Worm (Caenorhabditis elegans): ENCODE measurements around the gene K08B4.7.

The K08B4.7 gene

DNA sequence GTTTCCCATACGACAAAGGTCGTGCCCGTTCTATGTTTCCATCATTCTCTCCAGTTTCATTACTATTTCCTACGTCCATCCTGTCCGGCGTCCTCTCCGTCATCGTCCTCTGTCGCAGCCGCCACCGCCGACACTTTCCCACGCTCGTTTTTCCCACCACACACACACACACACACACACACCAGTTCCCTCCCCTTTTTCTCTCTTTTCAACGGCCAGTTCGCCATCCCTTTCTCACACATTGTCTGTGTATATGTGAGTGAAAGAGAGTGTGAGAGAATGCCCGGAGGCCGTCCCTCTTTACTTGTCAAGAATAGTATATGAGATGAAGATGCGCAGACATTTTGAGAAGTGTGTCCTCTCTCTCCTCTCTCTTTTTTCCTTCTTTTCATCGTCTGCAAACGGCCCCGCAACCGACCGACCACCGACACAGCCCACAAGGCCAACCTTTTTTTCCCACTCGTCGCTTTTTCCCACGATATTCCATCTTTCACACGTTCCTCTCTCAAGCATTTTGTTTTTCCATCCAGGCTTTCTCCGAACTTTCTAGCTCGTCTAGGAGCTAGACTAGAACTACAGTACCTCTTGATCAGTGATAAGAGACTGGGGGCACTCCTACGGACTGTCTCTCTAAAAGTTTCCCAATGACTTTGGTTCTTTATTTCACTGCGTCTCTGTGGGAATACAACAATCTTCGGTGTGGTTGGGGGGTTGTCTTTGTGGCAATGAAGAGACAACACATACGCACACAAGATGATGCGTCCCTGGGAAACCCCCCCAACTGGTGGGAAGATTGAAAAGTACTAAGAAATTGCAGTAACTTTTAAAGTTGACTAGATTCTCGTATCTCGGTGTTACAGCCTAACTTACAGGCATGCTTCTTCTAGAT, 5.1 kb upstream of the K08B4.7 start (continued):
- TF ChIP-seq mab-9 (GFP tag; IDR thresholded peaks at IDR 0.05) (0 out of 2 replicates have a peak, but pooled peaks have one; percentile 7), hlh-17 (GFP tag; optimal IDR thresholded peaks at IDR 0.05; ENCODE audit: borderline replicate concordance) (no peak), elt-3 (tag; optimal IDR thresholded peaks at IDR 0.05) (peak; percentile 22 to 54 (median 42)), ces-1 (GFP tag; optimal IDR thresholded peaks at IDR 0.05) (no peak), C04F5.9 (tag; optimal IDR thresholded peaks at IDR 0.05) (no peak), vab-15 (tag; optimal IDR thresholded peaks at IDR 0.05) (no peak), fos-1 (tag; optimal IDR thresholded peaks at IDR 0.05) (no peak), lsy-2 (tag; optimal IDR thresholded peaks at IDR 0.05) (peak; percentile 65 to 75), nhr-11 (tag; optimal IDR thresholded peaks at IDR 0.05) (no peak), unc-130 (tag; optimal IDR thresholded peaks at IDR 0.05) (peak; percentile 52), lir-3 (tag; optimal IDR thresholded peaks at IDR 0.05; ENCODE audit: poor library complexity) (peak; percentile 29), nhr-47 (tag; optimal IDR thresholded peaks at IDR 0.05) (peak; percentile 77), ztf-11 (tag; optimal IDR thresholded peaks at IDR 0.05) (peak in 1 of 2 experiments; percentile 40), irx-1 (tag; optimal IDR thresholded peaks at IDR 0.05) (peak; percentile 56), mdl-1 (tag; optimal IDR thresholded peaks at IDR 0.05) (peak in 1 of 2 experiments; percentile 81), pqm-1 (tag; optimal IDR thresholded peaks at IDR 0.05) (no peak), pag-3 (tag; optimal IDR thresholded peaks at IDR 0.05; ENCODE audit: borderline replicate concordance, insufficient read depth) (no peak), pax-3 (tag; optimal IDR thresholded peaks at IDR 0.05) (no peak), efl-1 (optimal IDR thresholded peaks at IDR 0.05) (peak; percentile 65 to 71), efl-1 (GFP tag; optimal IDR thresholded peaks at IDR 0.05 in 1 of 2) (peak; percentile 31 to 92), nhr-77 (tag; optimal IDR thresholded peaks at IDR 0.05) (peak; percentile 56), snpc-4 (tag; optimal IDR thresholded peaks at IDR 0.05) (peak; percentile 84), skn-1 (tag; optimal IDR thresholded peaks at IDR 0.05) (peak; percentile 71), fkh-8 (tag; optimal IDR thresholded peaks at IDR 0.05) (peak; percentile 55), unc-30 (tag; optimal IDR thresholded peaks at IDR 0.05) (no peak), nhr-20 (tag; optimal IDR thresholded peaks at IDR 0.05) (peak; percentile 91), hpl-2 (GFP tag; optimal IDR thresholded peaks at IDR 0.05) (no peak), alr-1 (tag; optimal IDR thresholded peaks at IDR 0.05; ENCODE audit: borderline replicate concordance) (no peak), unc-62 (GFP tag; optimal IDR thresholded peaks at IDR 0.05) (no peak), lin-13 (GFP tag; optimal IDR thresholded peaks at IDR 0.05) (peak; percentile 47), fkh-4 (tag; optimal IDR thresholded peaks at IDR 0.05; ENCODE audit: borderline replicate concordance) (no peak), nhr-19 (GFP tag; conservative IDR thresholded peaks at IDR 0.05) (peak; percentile 67), nhr-71 (tag; optimal IDR thresholded peaks at IDR 0.05) (peak; percentile 92)

- no peak for TF ChIP-seq egl-13 (tag; optimal IDR thresholded peaks at IDR 0.05)
- TF ChIP-seq blmp-1 (tag; optimal IDR thresholded peaks at IDR 0.05) = peak; percentile 66
Measured at ce11 chrIV:6095357-6095858, 3.2 kb upstream of the K08B4.7 start, which contains the start of gene lag-1. lag-1 (plus strand) TSS chrIV:6095407.

DNA sequence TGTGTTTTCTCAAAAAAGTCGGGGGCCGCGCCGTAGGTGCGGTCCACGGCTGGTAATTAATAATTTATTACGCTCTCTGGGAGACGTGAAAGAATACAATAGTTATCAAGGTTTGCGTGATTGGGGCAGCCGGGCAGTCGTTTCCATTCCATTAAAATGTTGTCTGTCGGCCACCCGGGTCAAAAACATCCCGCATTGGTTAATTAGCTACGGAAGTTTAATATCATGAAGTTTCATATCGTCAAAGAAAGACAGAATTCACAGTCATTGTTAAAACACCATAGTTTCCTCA, 2.0 kb upstream of the K08B4.7 start:
- no peak for TF ChIP-seq ets-5 (GFP tag; IDR thresholded peaks at IDR 0.05)
- no peak for TF ChIP-seq efl-1 (optimal IDR thresholded peaks at IDR 0.05)
- no peak for TF ChIP-seq efl-1 (GFP tag; optimal IDR thresholded peaks at IDR 0.05 in 1 of 2)
- TF ChIP-seq vab-15 (tag; optimal IDR thresholded peaks at IDR 0.05) = no peak
- TF ChIP-seq ama-1 (optimal IDR thresholded peaks at IDR 0.05) = no peak
- no peak for TF ChIP-seq nhr-84 (tag; optimal IDR thresholded peaks at IDR 0.05)
- no peak for TF ChIP-seq pqm-1 (tag; optimal IDR thresholded peaks at IDR 0.05)
- no peak for TF ChIP-seq nhr-77 (tag; optimal IDR thresholded peaks at IDR 0.05)
- TF ChIP-seq nhr-11 (tag; optimal IDR thresholded peaks at IDR 0.05) = no peak
- no peak for TF ChIP-seq unc-130 (tag; optimal IDR thresholded peaks at IDR 0.05)
- TF ChIP-seq fos-1 (tag; optimal IDR thresholded peaks at IDR 0.05) = no peak
- TF ChIP-seq elt-3 (tag; optimal IDR thresholded peaks at IDR 0.05) = no peak
- no peak for TF ChIP-seq mdl-1 (tag; optimal IDR thresholded peaks at IDR 0.05)
- no peak for TF ChIP-seq xbp-1 (tag; optimal IDR thresholded peaks at IDR 0.05)
- TF ChIP-seq nhr-47 (tag; optimal IDR thresholded peaks at IDR 0.05) = no peak
- no peak for TF ChIP-seq isw-1 (GFP tag; IDR thresholded peaks at IDR 0.05)
- no peak for TF ChIP-seq tbx-2 (tag; optimal IDR thresholded peaks at IDR 0.05)
- TF ChIP-seq hpl-2 (GFP tag; optimal IDR thresholded peaks at IDR 0.05) = no peak
